Worm (Caenorhabditis elegans): ENCODE results near the gene his-4.

DNA sequence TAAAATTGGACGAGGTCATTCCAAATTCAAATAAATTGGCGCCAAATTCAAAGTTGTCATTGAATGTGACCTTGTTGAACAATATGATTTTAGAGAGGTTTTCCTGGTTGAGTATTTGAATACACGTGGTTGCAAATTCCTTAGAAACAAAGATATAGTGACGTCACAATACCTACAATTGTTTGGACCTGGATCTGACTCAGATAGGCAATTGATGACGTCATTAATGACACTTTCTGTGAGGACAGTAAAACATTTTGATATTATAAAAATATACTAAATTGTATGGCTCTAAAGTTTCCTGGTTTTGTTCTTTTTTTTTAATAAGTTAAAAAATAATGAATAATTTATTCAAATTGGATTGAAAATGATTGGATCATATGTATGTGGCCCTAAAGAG, 1.1 kb upstream of the his-4 start:
- TF ChIP-seq aly-2 (tag; optimal IDR thresholded peaks at IDR 0.05) (no peak), nhr-237 (tag; optimal IDR thresholded peaks at IDR 0.05) (no peak), lin-13 (GFP tag; optimal IDR thresholded peaks at IDR 0.05) (no peak), mdl-1 (tag; optimal IDR thresholded peaks at IDR 0.05) (no peak), unc-55 (GFP tag; optimal IDR thresholded peaks at IDR 0.05) (no peak), zag-1 (tag; optimal IDR thresholded peaks at IDR 0.05) (no peak), gmeb-1 (tag; optimal IDR thresholded peaks at IDR 0.05) (no peak), ceh-82 (tag; optimal IDR thresholded peaks at IDR 0.05) (no peak), lsy-2 (tag; optimal IDR thresholded peaks at IDR 0.05) (no peak)

Data from whole organism, L2 larva.